Worm (Caenorhabditis elegans): ENCODE results near the gene F21H7.3.

Gene F21H7.3

DNA sequence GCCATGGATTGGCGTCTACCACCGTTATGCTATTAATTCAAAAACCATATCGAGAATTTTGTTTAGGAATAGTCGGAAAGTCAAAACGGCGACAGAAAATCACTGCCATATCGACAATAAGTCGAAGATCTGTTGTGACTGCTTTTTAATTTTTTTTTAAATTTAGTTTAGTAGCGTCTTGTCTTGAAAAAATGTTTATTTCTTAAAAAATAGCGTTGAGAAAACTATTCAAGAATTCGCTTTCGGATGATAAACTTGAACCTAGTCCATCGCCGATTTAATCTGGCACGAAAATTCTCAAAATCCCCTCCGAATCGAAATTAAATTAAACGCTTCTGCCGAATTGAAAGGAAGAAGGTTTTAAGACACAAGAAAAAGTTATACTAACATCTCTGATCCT is 42.9 kb downstream of the F21H7.3 start, which contains the start of gene srh-279:
Gene srh-279 (plus strand): TSS at position 301 of the 400 bp plus-strand sequence.
- no peak for TF ChIP-seq hmg-4 (GFP tag; optimal IDR thresholded peaks at IDR 0.05)
- TF ChIP-seq ceh-13 (GFP tag; optimal IDR thresholded peaks at IDR 0.05) = no peak

- TF ChIP-seq F13C5.2 (tag; optimal IDR thresholded peaks at IDR 0.05) (no peak), sea-1 (GFP tag; conservative IDR thresholded peaks at IDR 0.05) (no peak), flt-1 (GFP tag; IDR thresholded peaks at IDR 0.05) (no peak), hmbx-1 (tag; optimal IDR thresholded peaks at IDR 0.05) (no peak), pes-1 (GFP tag; IDR thresholded peaks at IDR 0.05) (no peak), hmg-4 (GFP tag; optimal IDR thresholded peaks at IDR 0.05) (no peak), tra-4 (tag; optimal IDR thresholded peaks at IDR 0.05) (no peak), tbx-11 (GFP tag; IDR thresholded peaks at IDR 0.05) (no peak), ceh-36 (tag; optimal IDR thresholded peaks at IDR 0.05) (no peak), ceh-13 (GFP tag; optimal IDR thresholded peaks at IDR 0.05) (no peak), scrt-1 (GFP tag; IDR thresholded peaks at IDR 0.05) (no peak), ets-7 (tag; optimal IDR thresholded peaks at IDR 0.05) (no peak), B0310.2 (tag; optimal IDR thresholded peaks at IDR 0.05) (no peak), tbx-37 (GFP tag; conservative IDR thresholded peaks at IDR 0.05) (no peak), ama-1 (optimal IDR thresholded peaks at IDR 0.05) (no peak), hnd-1 (tag; optimal IDR thresholded peaks at IDR 0.05) (no peak), aly-1 (tag; optimal IDR thresholded peaks at IDR 0.05) (no peak)
Observed at ce11 chrV:16190485-16190884, 44.5 kb downstream of the F21H7.3 start, which contains the start of gene srh-281. Gene srh-281, plus strand, starts transcription at chrV:16190785.

DNA sequence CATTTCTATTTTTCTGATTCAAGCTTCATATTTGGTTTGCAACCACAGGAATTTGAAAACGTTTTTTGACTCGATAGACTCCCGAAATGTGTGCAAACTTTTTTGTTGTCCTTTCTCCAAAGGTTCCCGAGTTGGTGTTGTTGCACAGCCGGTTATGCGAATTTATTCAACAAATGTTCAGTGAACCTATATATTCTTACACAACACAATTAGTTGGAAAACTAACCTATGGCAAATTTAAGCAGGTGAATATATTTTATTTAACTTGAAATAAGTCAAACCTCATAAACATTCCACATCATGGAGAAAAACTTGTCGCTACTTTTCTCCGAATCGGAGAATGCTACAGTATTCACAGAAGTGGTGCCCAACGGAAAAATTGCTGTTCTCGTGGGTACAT is 51.7 kb downstream of the F21H7.3 start, which contains the start of gene srz-14:
Gene srz-14 (plus strand): TSS at position 301 of the 400 bp plus-strand sequence.
- TF ChIP-seq sea-1 (GFP tag; conservative IDR thresholded peaks at IDR 0.05) = no peak

DNA sequence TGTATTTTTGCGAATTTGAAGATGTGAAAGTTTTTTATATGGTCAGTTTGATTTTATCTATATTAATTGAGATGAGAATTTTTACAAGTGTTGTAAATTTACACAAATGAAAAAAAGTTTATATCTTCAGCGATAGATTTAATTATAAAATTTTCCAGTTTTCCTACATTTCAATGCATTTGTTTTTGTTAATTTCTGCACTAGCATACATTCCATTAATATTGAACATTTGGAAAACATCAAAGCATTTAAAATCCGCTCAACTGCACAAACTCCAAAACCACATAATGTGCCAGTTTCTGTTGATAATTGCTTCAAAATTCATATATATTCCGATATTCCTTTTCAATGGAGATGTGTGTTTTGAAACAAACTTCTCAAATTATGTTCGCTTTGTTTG is 52.1 kb downstream of the F21H7.3 start, which contains the start of gene srh-277:
Gene srh-277 (plus strand): TSS at position 301 of the 400 bp plus-strand sequence.
- TF ChIP-seq hmg-4 (GFP tag; optimal IDR thresholded peaks at IDR 0.05) = no peak
